Worm (Caenorhabditis elegans) whole organism, L1 larva: ENCODE measurements around the gene srh-1.

Experiments used
- C04F5.9 ChIP-seq: sonication (generic microtip); optimal IDR thresholded peaks from 2 replicates; lab custom pipeline; 2016; ENCODE audit warnings: missing genetic modification characterization, missing compliant biosample characterization
- C16A3.4 ChIP-seq: fragments of 150-350 bp; optimal IDR thresholded peaks from 2 replicates; lab custom pipeline; 2014; ENCODE audit warnings: missing biosample characterization, missing genetic modification characterization
- C34B4.2 ChIP-seq: sonication (generic microtip); optimal IDR thresholded peaks from 2 replicates; lab custom pipeline; 2017; ENCODE audit warnings: mild to moderate bottlenecking, missing genetic modification characterization, missing compliant biosample characterization
- alr-1 ChIP-seq: fragments of 200-800 bp; sonication (Bioruptor generic); optimal IDR thresholded peaks from 2 replicates; lab custom pipeline; 2018; ENCODE audit warnings: borderline replicate concordance, mild to moderate bottlenecking, missing genetic modification characterization, missing compliant biosample characterization
- ama-1 ChIP-seq: fragments of 150-350 bp; optimal IDR thresholded peaks from 2 replicates; lab custom pipeline; 2014
- blmp-1 ChIP-seq: fragments of 150-350 bp; optimal IDR thresholded peaks from 2 replicates; lab custom pipeline; 2014; ENCODE audit warnings: missing biosample characterization, missing genetic modification characterization
- ceh-63 ChIP-seq: fragments of 200-800 bp; sonication (Bioruptor generic); optimal IDR thresholded peaks from 2 replicates; lab custom pipeline; 2018; ENCODE audit warnings: mild to moderate bottlenecking, missing genetic modification characterization, missing compliant biosample characterization
- dpl-1 ChIP-seq, 3 experiments: fragments of 150-350 bp in 2 of 3; sonication (generic microtip) in 1 of 3; optimal IDR thresholded peaks; 2 replicates each; lab custom pipeline; 2014 to 2017; ENCODE audit warnings: missing biosample characterization in 3 of 3, missing genetic modification characterization in 3 of 3, missing genetic modification reagents in 3 of 3
- efl-3 ChIP-seq: fragments of 200-800 bp; sonication (Bioruptor generic); optimal IDR thresholded peaks from 2 replicates; lab custom pipeline; 2018; ENCODE audit warnings: mild to moderate bottlenecking, missing genetic modification characterization, missing compliant biosample characterization
- egl-13 ChIP-seq: sonication (generic microtip); optimal IDR thresholded peaks from 2 replicates; lab custom pipeline; 2016; ENCODE audit warnings: missing genotype, missing genetic modification reagents, missing genetic modification characterization, missing compliant biosample characterization
- ets-5 ChIP-seq: fragments of 200-800 bp; sonication (Bioruptor generic); IDR thresholded peaks from 2 replicates; pipeline ENCODE4 v1.3.6; 2022; ENCODE audit warnings: missing genetic modification characterization, missing compliant biosample characterization
- fkh-10 ChIP-seq: sonication (generic microtip); optimal IDR thresholded peaks from 2 replicates; lab custom pipeline; 2017; ENCODE audit warnings: missing biosample characterization, missing genetic modification reagents, missing genetic modification characterization
- hpl-2 ChIP-seq: fragments of 150-350 bp; optimal IDR thresholded peaks from 2 replicates; lab custom pipeline; 2014; ENCODE audit warnings: missing biosample characterization, missing genetic modification reagents, missing genetic modification characterization
- isw-1 ChIP-seq: fragments of 200-800 bp; sonication (Bioruptor generic); IDR thresholded peaks from 2 replicates; pipeline ENCODE4 v1.3.6; 2022; ENCODE audit warnings: missing genetic modification characterization, missing compliant biosample characterization
- lin-15B ChIP-seq: fragments of 150-350 bp; sonication (generic microtip); optimal IDR thresholded peaks from 3 replicates; lab custom pipeline; 2014; ENCODE audit warnings: missing biosample characterization, missing genetic modification characterization
- lin-39 ChIP-seq: fragments of 150-350 bp; optimal IDR thresholded peaks from 2 replicates; lab custom pipeline; 2014; ENCODE audit warnings: missing biosample characterization, missing genetic modification reagents, missing genetic modification characterization
- lir-3 ChIP-seq: sonication (generic microtip); optimal IDR thresholded peaks from 2 replicates; lab custom pipeline; 2016; ENCODE audit warnings: mild to moderate bottlenecking, missing genetic modification characterization, moderate library complexity, missing compliant biosample characterization; ENCODE audit not compliant: poor library complexity
- mdl-1 ChIP-seq, 2 experiments: fragments of 150-350 bp; optimal IDR thresholded peaks; 2 replicates each; lab custom pipeline; 2014 to 2017; ENCODE audit warnings: missing biosample characterization in 2 of 2, missing genetic modification characterization in 2 of 2, inconsistent platforms in 1 of 2
- mef-2 ChIP-seq: fragments of 150-350 bp; optimal IDR thresholded peaks from 2 replicates; lab custom pipeline; 2014; ENCODE audit warnings: missing biosample characterization, missing genetic modification characterization
- nhr-19 ChIP-seq: fragments of 200-800 bp; sonication (Bioruptor generic); conservative IDR thresholded peaks from 2 replicates; pipeline ENCODE4 v1.3.6; 2022; ENCODE audit warnings: missing genetic modification characterization, missing compliant biosample characterization
- nhr-20 ChIP-seq: sonication (generic microtip); optimal IDR thresholded peaks from 2 replicates; lab custom pipeline; 2016; ENCODE audit warnings: mild to moderate bottlenecking, missing genetic modification characterization, missing compliant biosample characterization
- nhr-77 ChIP-seq: fragments of 150-350 bp; optimal IDR thresholded peaks from 2 replicates; lab custom pipeline; 2014; ENCODE audit warnings: missing biosample characterization, missing genetic modification characterization
- nhr-85 ChIP-seq: sonication (generic microtip); peaks from one replicate; lab custom pipeline; 2016; ENCODE audit warnings: missing genetic modification characterization, inconsistent platforms, missing compliant biosample characterization
- pag-3 ChIP-seq: sonication (generic microtip); optimal IDR thresholded peaks from 2 replicates; lab custom pipeline; 2017; ENCODE audit warnings: missing genetic modification characterization, mild to moderate bottlenecking, missing compliant biosample characterization, antibody characterized with exemption, borderline replicate concordance; ENCODE audit not compliant: insufficient read depth
- rnt-1 ChIP-seq: sonication (generic microtip); optimal IDR thresholded peaks from 2 replicates; lab custom pipeline; 2016; ENCODE audit warnings: mild to moderate bottlenecking, missing genetic modification characterization, moderate library complexity, missing compliant biosample characterization
- skn-1 ChIP-seq: fragments of 150-350 bp; optimal IDR thresholded peaks from 2 replicates; lab custom pipeline; 2014; ENCODE audit warnings: missing biosample characterization, missing genetic modification characterization
- snpc-4 ChIP-seq: fragments of 150-350 bp; optimal IDR thresholded peaks from 2 replicates; lab custom pipeline; 2014; ENCODE audit warnings: missing biosample characterization, missing genetic modification characterization
- snu-23 ChIP-seq: sonication (generic microtip); optimal IDR thresholded peaks from 2 replicates; lab custom pipeline; 2016; ENCODE audit warnings: missing genetic modification characterization, missing compliant biosample characterization
- sup-37 ChIP-seq: fragments of 200-800 bp; sonication (Bioruptor generic); optimal IDR thresholded peaks from 2 replicates; lab custom pipeline; 2018; ENCODE audit warnings: mild to moderate bottlenecking, missing genetic modification characterization, missing compliant biosample characterization
- tbx-2 ChIP-seq: sonication (generic microtip); optimal IDR thresholded peaks from 2 replicates; lab custom pipeline; 2016; ENCODE audit warnings: missing genetic modification characterization, missing compliant biosample characterization
- unc-30 ChIP-seq: sonication (generic microtip); optimal IDR thresholded peaks from 2 replicates; lab custom pipeline; 2017; ENCODE audit warnings: missing biosample characterization, missing genetic modification characterization
- unc-86 ChIP-seq: sonication (generic microtip); optimal IDR thresholded peaks from 2 replicates; lab custom pipeline; 2016; ENCODE audit warnings: missing genetic modification characterization, missing compliant biosample characterization
- unc-98 ChIP-seq: fragments of 200-800 bp; sonication (Bioruptor generic); IDR thresholded peaks from 2 replicates; pipeline ENCODE4 v1.3.6; 2022; ENCODE audit warnings: missing genetic modification characterization, missing compliant biosample characterization
- xbp-1 ChIP-seq: sonication (generic microtip); optimal IDR thresholded peaks from 2 replicates; lab custom pipeline; 2016; ENCODE audit warnings: missing genetic modification characterization, missing compliant biosample characterization
- zip-4 ChIP-seq: fragments of 200-800 bp; sonication (Bioruptor generic); optimal IDR thresholded peaks from 2 replicates; lab custom pipeline; 2018; ENCODE audit warnings: mild to moderate bottlenecking, missing genetic modification characterization, moderate library complexity, missing compliant biosample characterization

Gene srh-1

ce11 chrV:11488288-11488687 is 2.6 kb downstream of the srh-1 start:
- TF ChIP-seq pag-3 (tag; lab: Kevin White, UChicago) (no peak), skn-1 (tag; lab: Kevin White, UChicago) (no peak), zip-4 (no peak), unc-98 (GFP tag; lab: Robert Waterston, UW) (no peak), C16A3.4 (tag; lab: Kevin White, UChicago) (no peak), isw-1 (GFP tag; lab: Robert Waterston, UW) (no peak), nhr-77 (tag; lab: Kevin White, UChicago) (no peak), ets-5 (GFP tag; lab: Robert Waterston, UW) (no peak), tbx-2 (tag; lab: Kevin White, UChicago) (no peak), lir-3 (no peak)
- TF ChIP-seq, all 84 proteins: peak for 0

DNA sequence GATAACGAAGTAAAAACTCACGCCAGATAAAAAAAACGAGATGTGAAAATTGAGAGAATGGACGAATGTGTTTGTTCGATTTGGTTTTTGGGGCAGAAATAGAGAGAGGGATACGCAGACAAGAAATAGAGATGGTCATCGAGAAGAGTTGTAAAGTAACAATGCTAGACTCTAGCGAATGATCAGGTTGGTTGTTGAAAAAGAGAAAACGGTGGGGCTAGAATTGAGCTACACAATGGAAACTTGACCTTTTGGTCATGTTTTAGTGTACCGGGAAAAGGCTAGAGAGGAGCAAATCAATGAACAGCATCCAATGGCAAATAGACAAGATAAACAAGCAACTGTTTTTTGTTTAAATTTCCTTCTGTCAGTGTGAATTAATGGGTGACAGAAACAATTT is 4.7 kb downstream of the srh-1 start, which contains the start of gene dhs-19:
TSS of gene dhs-19 (minus strand) at position 101 of the 400 bp plus-strand sequence.
- TF ChIP-seq blmp-1 (tag; lab: Kevin White, UChicago) (peak; percentile 18), nhr-85 (no peak), alr-1 (no peak), lin-39 (no peak), nhr-20 (tag; lab: Kevin White, UChicago) (peak; percentile 21), rnt-1 (tag; lab: Kevin White, UChicago) (peak; percentile 20), sup-37 (no peak)

ce11 chrV:11492456-11492855 is 6.8 kb downstream of the srh-1 start, which contains the start of gene T11F9.21:
T11F9.21 (plus strand) TSS chrV:11492756.
- TF ChIP-seq alr-1 (no peak), snpc-4 (no peak), lin-15B (tag; lab: Kevin White, UChicago) (no peak), mef-2 (tag; lab: Kevin White, UChicago) (no peak), ceh-63 (GFP tag; lab: Kevin White, UChicago) (no peak), nhr-19 (GFP tag; lab: Robert Waterston, UW) (no peak), fkh-10 (GFP tag; lab: Kevin White, UChicago) (no peak), xbp-1 (tag; lab: Kevin White, UChicago) (no peak), unc-86 (tag; lab: Kevin White, UChicago) (no peak)

- no peak for TF ChIP-seq egl-13 (tag; lab: Kevin White, UChicago)
- no peak for TF ChIP-seq unc-30 (tag; lab: Kevin White, UChicago)
- TF ChIP-seq efl-3 (GFP tag; lab: Kevin White, UChicago), result no peak
- no peak for TF ChIP-seq mdl-1 (tag; optimal IDR thresholded peaks at IDR 0.05; lab: Kevin White, UChicago)
- TF ChIP-seq nhr-85, result no peak
- no peak for TF ChIP-seq lin-15B (tag; lab: Kevin White, UChicago)
- no peak for TF ChIP-seq hpl-2
Observed at ce11 chrV:11496283-11496682, 10.6 kb downstream of the srh-1 start, which contains the start of gene htrl-1. htrl-1 (minus strand) TSS chrV:11496383.

DNA sequence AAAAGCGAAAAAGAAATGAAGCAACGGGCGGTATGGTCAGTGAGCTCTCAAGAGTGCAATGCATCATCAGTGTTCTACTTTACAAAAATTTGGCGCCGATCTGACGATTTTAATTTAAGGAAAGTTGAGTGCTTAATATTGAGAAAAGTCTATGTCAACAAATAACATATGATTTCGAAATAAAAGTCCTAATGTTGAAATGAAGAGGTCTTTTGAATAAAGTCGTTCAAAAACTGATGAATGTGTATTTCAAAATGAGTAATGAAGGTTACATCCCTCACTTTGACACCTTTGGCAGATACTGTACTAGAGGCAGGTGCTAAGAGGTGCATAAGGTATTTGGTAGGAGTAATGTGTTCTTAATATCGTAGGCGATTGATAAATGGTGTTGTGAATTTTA is 11.8 kb downstream of the srh-1 start:
- TF ChIP-seq ama-1 (no peak), ets-5 (GFP tag; lab: Robert Waterston, UW) (no peak), dpl-1 (GFP tag; optimal IDR thresholded peaks at IDR 0.05; lab: Kevin White, UChicago) (no peak), C04F5.9 (tag; lab: Kevin White, UChicago) (no peak), rnt-1 (tag; lab: Kevin White, UChicago) (no peak), C34B4.2 (no peak), snu-23 (GFP tag; lab: Kevin White, UChicago) (no peak)
